Fruit fly (Drosophila melanogaster): ENCODE results near the gene ND-49L.
A peak's percentile ranks its signal among the peaks of the same experiment; 100 is the strongest.

Gene ND-49L

dm6 chr3R:25316016-25316415, 42.1 kb upstream of the ND-49L start, which contains the start of gene CG10559:
Gene CG10559 (minus strand): TSS chr3R:25316116.
- no peak for TF ChIP-seq Jra (GFP tag; optimal IDR thresholded peaks at IDR 0.05)
- no peak for TF ChIP-seq HLH106 (tag; optimal IDR thresholded peaks at IDR 0.05)
- no peak for TF ChIP-seq Hr83 (GFP tag; optimal IDR thresholded peaks at IDR 0.05; ENCODE audit: poor library complexity, severe bottlenecking)
- TF ChIP-seq CG9705 (GFP tag; optimal IDR thresholded peaks at IDR 0.05) = no peak
- peak; percentile 49 for TF ChIP-seq Dif (GFP tag; optimal IDR thresholded peaks at IDR 0.05; ENCODE audit: partially characterized antibody)

- no peak for TF ChIP-seq sage (GFP tag; optimal IDR thresholded peaks at IDR 0.05)
- TF ChIP-seq br (GFP tag; optimal IDR thresholded peaks at IDR 0.05) = no peak
- no peak for TF ChIP-seq fru (GFP tag; optimal IDR thresholded peaks at IDR 0.05)
- TF ChIP-seq dsf (GFP tag; optimal IDR thresholded peaks at IDR 0.05; ENCODE audit: borderline replicate concordance) = no peak
- TF ChIP-seq Sp1 (GFP tag; optimal IDR thresholded peaks at IDR 0.05) = no peak
- TF ChIP-seq brk (GFP tag; optimal IDR thresholded peaks at IDR 0.05) = no peak
- TF ChIP-seq usp (GFP tag; optimal IDR thresholded peaks at IDR 0.05) = no peak
- no peak for TF ChIP-seq rgr (GFP tag; optimal IDR thresholded peaks at IDR 0.05)
- TF ChIP-seq Jra (GFP tag; optimal IDR thresholded peaks at IDR 0.05) = no peak
- no peak for TF ChIP-seq Dfd (GFP tag; optimal IDR thresholded peaks at IDR 0.05)
These were observed 40.1 kb upstream of the ND-49L start, which contains the start of gene CG10553 for dm6 chr3R:25318011-25318410. Gene CG10553 (minus strand): TSS chr3R:25318111.

dm6 chr3R:25320051-25320705, 37.9 kb upstream of the ND-49L start, which contains the start of gene CG10560:
Gene CG10560 (minus strand): TSS chr3R:25320101.
- TF ChIP-seq h (GFP tag; optimal IDR thresholded peaks at IDR 0.05) (no peak), pan (optimal IDR thresholded peaks at IDR 0.05) (no peak), Vsx2 (GFP tag; optimal IDR thresholded peaks at IDR 0.05; ENCODE audit: partially characterized antibody) (no peak), CG32264 (GFP tag; optimal IDR thresholded peaks at IDR 0.05) (no peak), Dif (GFP tag; optimal IDR thresholded peaks at IDR 0.05; ENCODE audit: partially characterized antibody) (no peak), fru (GFP tag; optimal IDR thresholded peaks at IDR 0.05) (no peak), GATAd (GFP tag; optimal IDR thresholded peaks at IDR 0.05) (no peak), N (GFP tag; optimal IDR thresholded peaks at IDR 0.05) (no peak), ey (GFP tag; optimal IDR thresholded peaks at IDR 0.05) (no peak), foxo (GFP tag; optimal IDR thresholded peaks at IDR 0.05) (no peak), Hr83 (GFP tag; optimal IDR thresholded peaks at IDR 0.05; ENCODE audit: poor library complexity, severe bottlenecking) (no peak), CrebA (GFP tag; optimal IDR thresholded peaks at IDR 0.05; ENCODE audit: borderline replicate concordance) (no peak), Rel (GFP tag; optimal IDR thresholded peaks at IDR 0.05) (no peak), Rel (tag; optimal IDR thresholded peaks at IDR 0.05) (no peak), HLH106 (tag; optimal IDR thresholded peaks at IDR 0.05) (no peak), Myc (optimal IDR thresholded peaks at IDR 0.05) (no peak), woc (GFP tag; optimal IDR thresholded peaks at IDR 0.05) (no peak), Abd-B (GFP tag; optimal IDR thresholded peaks at IDR 0.05) (no peak), dsf (GFP tag; optimal IDR thresholded peaks at IDR 0.05; ENCODE audit: borderline replicate concordance) (no peak)

- no peak for TF ChIP-seq Rel (GFP tag; optimal IDR thresholded peaks at IDR 0.05)
- peak; percentile 83 for TF ChIP-seq Rel (tag; optimal IDR thresholded peaks at IDR 0.05)
- TF ChIP-seq GATAd (GFP tag; optimal IDR thresholded peaks at IDR 0.05) = no peak
These were observed 37.2 kb upstream of the ND-49L start for dm6 chr3R:25320898-25321297.

dm6 chr3R:25321681-25322080, 36.4 kb upstream of the ND-49L start:
- TF ChIP-seq usp (GFP tag; optimal IDR thresholded peaks at IDR 0.05) (no peak), OdsH (GFP tag; optimal IDR thresholded peaks at IDR 0.05) (no peak), Sp1 (GFP tag; optimal IDR thresholded peaks at IDR 0.05) (no peak), rgr (GFP tag; optimal IDR thresholded peaks at IDR 0.05) (no peak), Mio (GFP tag; optimal IDR thresholded peaks at IDR 0.05) (no peak)

- no peak for TF ChIP-seq h (GFP tag; optimal IDR thresholded peaks at IDR 0.05)
- no peak for TF ChIP-seq ey (GFP tag; optimal IDR thresholded peaks at IDR 0.05)
- no peak for TF ChIP-seq tai (GFP tag; optimal IDR thresholded peaks at IDR 0.05)
- no peak for TF ChIP-seq dl (GFP tag; optimal IDR thresholded peaks at IDR 0.05; ENCODE audit: insufficient read depth in 1 of 2, partially characterized antibody in 2 of 2)
- no peak for TF ChIP-seq Dif (GFP tag; optimal IDR thresholded peaks at IDR 0.05; ENCODE audit: partially characterized antibody)
- no peak for TF ChIP-seq usp (GFP tag; optimal IDR thresholded peaks at IDR 0.05)
- TF ChIP-seq HLH106 (tag; optimal IDR thresholded peaks at IDR 0.05) = no peak
- no peak for TF ChIP-seq brk (GFP tag; optimal IDR thresholded peaks at IDR 0.05)
- TF ChIP-seq fru (GFP tag; optimal IDR thresholded peaks at IDR 0.05) = no peak
- TF ChIP-seq Dfd (GFP tag; optimal IDR thresholded peaks at IDR 0.05) = no peak
- TF ChIP-seq N (GFP tag; optimal IDR thresholded peaks at IDR 0.05) = no peak
- no peak for TF ChIP-seq sv (GFP tag; optimal IDR thresholded peaks at IDR 0.05)
- TF ChIP-seq woc (GFP tag; optimal IDR thresholded peaks at IDR 0.05) = no peak
These were observed 35.4 kb upstream of the ND-49L start, which contains the start of gene CG10562 for dm6 chr3R:25322657-25323056. Gene CG10562 (minus strand): TSS chr3R:25322757.
